Worm (Caenorhabditis elegans) whole organism, L4 larva: Measurements from ENCODE around the gene T10B9.9.

Experiments used
- F10B5.3 ChIP-seq: sonication (generic microtip); optimal IDR thresholded peaks from 2 replicates; lab custom pipeline; 2016; ENCODE audit warnings: mild to moderate bottlenecking, missing genetic modification characterization, missing compliant biosample characterization
- F49E8.2 ChIP-seq: sonication (generic microtip); optimal IDR thresholded peaks from 2 replicates; lab custom pipeline; 2016; ENCODE audit warnings: missing compliant biosample characterization, mild to moderate bottlenecking, missing genetic modification characterization, borderline replicate concordance
- ZK337.2 ChIP-seq: fragments of 200-800 bp; sonication (Bioruptor generic); IDR thresholded peaks from 2 replicates; pipeline ENCODE4 v1.3.6; 2022; ENCODE audit warnings: missing genetic modification reagents, missing genetic modification characterization, missing compliant biosample characterization
- ZK546.5 ChIP-seq, 2 experiments: sonication (generic microtip); optimal IDR thresholded peaks; 2 replicates each; lab custom pipeline; 2017; ENCODE audit warnings: missing biosample characterization in 2 of 2, missing genetic modification characterization in 2 of 2
- attf-4 ChIP-seq: sonication (generic microtip); optimal IDR thresholded peaks from 3 replicates; lab custom pipeline; 2017; ENCODE audit warnings: missing biosample characterization, missing genetic modification characterization
- ceh-44 ChIP-seq: fragments of 200-800 bp; sonication (Bioruptor generic); IDR thresholded peaks from 2 replicates; pipeline ENCODE4 v1.3.6; 2022; ENCODE audit warnings: missing genetic modification reagents, missing genetic modification characterization, missing compliant biosample characterization
- daf-16 ChIP-seq, 3 experiments: sonication (generic microtip); optimal IDR thresholded peaks; 2 replicates each; lab custom pipeline; 2016 to 2017; ENCODE audit warnings: missing genetic modification characterization in 3 of 3, missing genetic modification reagents in 3 of 3, mild to moderate bottlenecking in 2 of 3, missing compliant biosample characterization in 2 of 3, missing biosample characterization in 1 of 3, moderate library complexity in 1 of 3
- dmd-6 ChIP-seq: fragments of 200-800 bp; sonication (Bioruptor generic); IDR thresholded peaks from 2 replicates; pipeline ENCODE4 v1.3.6; 2022; ENCODE audit warnings: missing genetic modification reagents, missing genetic modification characterization, missing compliant biosample characterization
- dmd-8 ChIP-seq: fragments of 200-800 bp; sonication (Bioruptor generic); IDR thresholded peaks from 2 replicates; pipeline ENCODE4 v1.3.6; 2022; ENCODE audit warnings: missing genetic modification characterization, missing compliant biosample characterization
- dpl-1 ChIP-seq: fragments of 150-350 bp; optimal IDR thresholded peaks from 2 replicates; lab custom pipeline; 2014; ENCODE audit warnings: missing biosample characterization, missing genetic modification reagents, missing genetic modification characterization
- fkh-10 ChIP-seq: fragments of 150-350 bp; optimal IDR thresholded peaks from 2 replicates; lab custom pipeline; 2014; ENCODE audit warnings: missing biosample characterization, missing genetic modification reagents, missing genetic modification characterization
- hlh-11 ChIP-seq: fragments of 200-800 bp; sonication (Bioruptor generic); optimal IDR thresholded peaks from 2 replicates; lab custom pipeline; 2018; ENCODE audit warnings: mild to moderate bottlenecking, missing genetic modification characterization, missing compliant biosample characterization
- hlh-30 ChIP-seq: sonication (generic microtip); optimal IDR thresholded peaks from 2 replicates; lab custom pipeline; 2017; ENCODE audit warnings: antibody characterized with exemption, mild to moderate bottlenecking, missing genetic modification characterization, missing compliant biosample characterization; ENCODE audit not compliant: insufficient read depth
- hmg-1.1 ChIP-seq: fragments of 200-800 bp; sonication (Bioruptor generic); IDR thresholded peaks from 2 replicates; pipeline ENCODE4 v1.3.6; 2022; ENCODE audit warnings: missing genetic modification reagents, missing genetic modification characterization, missing compliant biosample characterization
- lin-1 ChIP-seq: fragments of 200-800 bp; sonication (Bioruptor generic); IDR thresholded peaks from 2 replicates; pipeline ENCODE4 v1.3.6; 2022; ENCODE audit warnings: missing genetic modification reagents, missing genetic modification characterization, missing compliant biosample characterization
- lin-15B ChIP-seq: fragments of 150-350 bp; sonication (generic microtip); optimal IDR thresholded peaks from 3 replicates; lab custom pipeline; 2014; ENCODE audit warnings: missing biosample characterization, missing genetic modification characterization
- madf-5 ChIP-seq, 2 experiments: fragments of 200-800 bp; sonication (Bioruptor generic); IDR thresholded peaks; 2 replicates each; pipeline ENCODE4 v1.3.6; 2022; ENCODE audit warnings: missing compliant biosample characterization in 2 of 2, missing genetic modification characterization in 2 of 2
- mdl-1 ChIP-seq, 2 experiments: fragments of 150-350 bp in 1 of 2; sonication (generic microtip) in 1 of 2; optimal IDR thresholded peaks; 2 replicates each; lab custom pipeline; 2014 to 2017; ENCODE audit warnings: missing biosample characterization in 2 of 2, missing genetic modification characterization in 2 of 2
- mep-1 ChIP-seq: fragments of 150-350 bp; sonication (generic microtip); optimal IDR thresholded peaks from 3 replicates; lab custom pipeline; 2014; ENCODE audit warnings: missing biosample characterization, missing genetic modification characterization
- mxl-2 ChIP-seq: fragments of 200-800 bp; sonication (Bioruptor generic); conservative IDR thresholded peaks from 2 replicates; pipeline ENCODE4 v1.3.6; 2022; ENCODE audit warnings: missing genetic modification reagents, missing genetic modification characterization, missing compliant biosample characterization
- mxl-3 ChIP-seq: fragments of 200-800 bp; sonication (Bioruptor generic); optimal IDR thresholded peaks from 2 replicates; lab custom pipeline; 2018; ENCODE audit warnings: mild to moderate bottlenecking, missing genetic modification characterization, missing compliant biosample characterization
- nhr-102 ChIP-seq: sonication (generic microtip); optimal IDR thresholded peaks from 2 replicates; lab custom pipeline; 2016; ENCODE audit warnings: mild to moderate bottlenecking, missing genetic modification characterization, moderate library complexity, missing compliant biosample characterization
- nhr-11 ChIP-seq: fragments of 150-350 bp; optimal IDR thresholded peaks from 2 replicates; lab custom pipeline; 2014; ENCODE audit warnings: missing biosample characterization, missing genetic modification characterization
- nhr-237 ChIP-seq: sonication (generic microtip); optimal IDR thresholded peaks from 2 replicates; lab custom pipeline; 2017; ENCODE audit warnings: missing biosample characterization, missing genetic modification characterization
- nhr-6 ChIP-seq: fragments of 150-350 bp; optimal IDR thresholded peaks from 2 replicates; lab custom pipeline; 2014; ENCODE audit warnings: missing biosample characterization, missing genetic modification characterization
- pha-4 ChIP-seq, 2 experiments: fragments of 150-350 bp in 1 of 2; fragments of 200-800 bp in 1 of 2; sonication (Bioruptor generic) in 1 of 2; IDR thresholded peaks in 1 of 2; optimal IDR thresholded peaks in 1 of 2; 2 replicates each; pipeline versions ENCODE4 v1.3.6 to Lab custom; 2014 to 2022; ENCODE audit warnings: missing genetic modification characterization in 2 of 2, missing genetic modification reagents in 2 of 2, missing biosample characterization in 1 of 2, missing compliant biosample characterization in 1 of 2
- pqm-1 ChIP-seq: sonication (generic microtip); optimal IDR thresholded peaks from 2 replicates; lab custom pipeline; 2017; ENCODE audit warnings: missing biosample characterization, missing genetic modification characterization
- saeg-2 ChIP-seq: fragments of 200-800 bp; sonication (Bioruptor generic); IDR thresholded peaks from 2 replicates; pipeline ENCODE4 v1.3.6; 2022; ENCODE audit warnings: missing genetic modification reagents, missing genetic modification characterization, missing compliant biosample characterization
- sdz-12 ChIP-seq: fragments of 200-800 bp; sonication (Bioruptor generic); optimal IDR thresholded peaks from 2 replicates; lab custom pipeline; 2018; ENCODE audit warnings: mild to moderate bottlenecking, missing genetic modification characterization, missing compliant biosample characterization
- set-16 ChIP-seq: fragments of 200-800 bp; sonication (Bioruptor generic); IDR thresholded peaks from 2 replicates; pipeline ENCODE4 v1.3.6; 2022; ENCODE audit warnings: missing genetic modification reagents, missing genetic modification characterization, missing compliant biosample characterization
- unc-62 ChIP-seq, 3 experiments: fragments of 150-350 bp in 1 of 3; sonication (generic microtip); optimal IDR thresholded peaks in 2 of 3; peaks in 1 of 3; 1 replicate in 1 of 3; 2 replicates in 2 of 3; lab custom pipeline; 2014 to 2017; ENCODE audit warnings: missing biosample characterization in 3 of 3, missing genetic modification characterization in 3 of 3, missing genetic modification reagents in 3 of 3, missing genotype in 1 of 3
- zfp-2 ChIP-seq: sonication (generic microtip); optimal IDR thresholded peaks from 2 replicates; lab custom pipeline; 2016; ENCODE audit warnings: mild to moderate bottlenecking, missing genetic modification characterization, missing compliant biosample characterization

The T10B9.9 gene

ce11 chrII:9769797-9770520 is 5.7 kb downstream of the T10B9.9 start, which contains the start of gene aqp-10 (continued):
- TF ChIP-seq pha-4 (GFP tag; IDR thresholded peaks at IDR 0.05; lab: Robert Waterston, UW), result no peak
- peak; percentile 14 for TF ChIP-seq pha-4 (tag; optimal IDR thresholded peaks at IDR 0.05; lab: Kevin White, UChicago)
- TF ChIP-seq zfp-2 (tag; lab: Kevin White, UChicago), result no peak
- peak; percentile 76 for TF ChIP-seq nhr-102
- TF ChIP-seq lin-1 (GFP tag; lab: Robert Waterston, UW), result 0 out of 2 replicates have a peak, but pooled peaks have one; percentile 10
- 0 out of 2 replicates have a peak, but pooled peaks have one; percentile 37 for TF ChIP-seq dmd-8 (GFP tag; lab: Robert Waterston, UW)
- TF ChIP-seq mep-1, result peak; percentile 45
- 0 out of 2 replicates have a peak, but pooled peaks have one; percentile 23 for TF ChIP-seq mxl-2 (GFP tag; lab: Robert Waterston, UW)
- no peak for TF ChIP-seq set-16 (GFP tag; lab: Robert Waterston, UW)

ce11 chrII:9764696-9765095 is 11.0 kb downstream of the T10B9.9 start:
- no peak for TF ChIP-seq ZK546.5 (tag; optimal IDR thresholded peaks at IDR 0.05; lab: Kevin White, UChicago)
- no peak for TF ChIP-seq F49E8.2 (tag; lab: Kevin White, UChicago)
- no peak for TF ChIP-seq sdz-12 (GFP tag; lab: Kevin White, UChicago)
- TF ChIP-seq attf-4 (tag; lab: Kevin White, UChicago), result no peak
- no peak for TF ChIP-seq nhr-6 (tag; lab: Kevin White, UChicago)
- no peak for TF ChIP-seq pqm-1 (tag; lab: Kevin White, UChicago)
- TF ChIP-seq fkh-10 (GFP tag; lab: Kevin White, UChicago), result no peak
- TF ChIP-seq pha-4 (GFP tag; IDR thresholded peaks at IDR 0.05; lab: Robert Waterston, UW), result no peak
- no peak for TF ChIP-seq pha-4 (tag; optimal IDR thresholded peaks at IDR 0.05; lab: Kevin White, UChicago)
- TF ChIP-seq saeg-2 (GFP tag; lab: Robert Waterston, UW), result no peak
- no peak for TF ChIP-seq hmg-1.1

ce11 chrII:9759382-9759781 is 16.3 kb downstream of the T10B9.9 start:
- TF ChIP-seq madf-5 (GFP tag; IDR thresholded peaks at IDR 0.05; lab: Robert Waterston, UW), result no peak
- no peak for TF ChIP-seq hmg-1.1
- TF ChIP-seq nhr-237 (tag; lab: Kevin White, UChicago), result no peak
- TF ChIP-seq nhr-11 (tag; lab: Kevin White, UChicago), result peak; percentile 3
- no peak for TF ChIP-seq ZK337.2 (GFP tag; lab: Robert Waterston, UW)
- TF ChIP-seq, all 104 proteins: peak for 1

ce11 chrII:9757651-9758282 is 17.9 kb downstream of the T10B9.9 start, which contains the start of gene shk-1:
shk-1 (plus strand) TSS chrII:9758232.
- TF ChIP-seq dpl-1 (GFP tag; lab: Kevin White, UChicago), result no peak
- TF ChIP-seq nhr-11 (tag; lab: Kevin White, UChicago), result peak; percentile 90
- no peak; the same call in 1 of the 2 replicates for TF ChIP-seq set-16 (GFP tag; lab: Robert Waterston, UW)
- no peak for TF ChIP-seq mxl-3 (GFP tag; lab: Kevin White, UChicago)
- no peak for TF ChIP-seq dmd-6 (GFP tag; lab: Robert Waterston, UW)
- peak in 1 of 2 experiments; percentile 44 for TF ChIP-seq daf-16 (GFP tag; optimal IDR thresholded peaks at IDR 0.05; lab: Kevin White, UChicago)
- no peak for TF ChIP-seq daf-16 (tag; optimal IDR thresholded peaks at IDR 0.05; lab: Kevin White, UChicago)
- TF ChIP-seq mdl-1 (tag; optimal IDR thresholded peaks at IDR 0.05; lab: Kevin White, UChicago), result no peak
- TF ChIP-seq F10B5.3, result no peak
- peak; percentile 48 for TF ChIP-seq hlh-11 (tag; lab: Kevin White, UChicago)
- 0 out of 2 replicates have a peak, but pooled peaks have one; percentile 19 for TF ChIP-seq ZK337.2 (GFP tag; lab: Robert Waterston, UW)
- no peak for TF ChIP-seq lin-15B (tag; lab: Kevin White, UChicago)
- TF ChIP-seq ceh-44, result no peak
- peak in 1 of 2 experiments; percentile 11 for TF ChIP-seq unc-62 (GFP tag; optimal IDR thresholded peaks at IDR 0.05 in 1 of 2; lab: Kevin White, UChicago)
- no peak for TF ChIP-seq unc-62 (tag; optimal IDR thresholded peaks at IDR 0.05; lab: Kevin White, UChicago)
- TF ChIP-seq hlh-30 (tag; lab: Kevin White, UChicago), result peak; percentile 13
